Worm (Caenorhabditis elegans) whole organism, L3 larva: ENCODE results near the gene C32C4.3.

ENCODE experiments used
- ZK546.5 ChIP-seq: sonication (generic microtip); optimal IDR thresholded peaks from 2 replicates; lab custom pipeline; 2017; ENCODE audit warnings: missing biosample characterization, missing genetic modification characterization
- aly-2 ChIP-seq: fragments of 150-350 bp; optimal IDR thresholded peaks from 2 replicates; lab custom pipeline; 2014; ENCODE audit warnings: missing biosample characterization, missing genetic modification characterization
- ceh-28 ChIP-seq: fragments of 150-350 bp; optimal IDR thresholded peaks from 2 replicates; lab custom pipeline; 2014; ENCODE audit warnings: missing biosample characterization, missing genetic modification reagents, missing genetic modification characterization
- ceh-82 ChIP-seq: fragments of 150-350 bp; optimal IDR thresholded peaks from 2 replicates; lab custom pipeline; 2014; ENCODE audit warnings: missing biosample characterization, missing genetic modification characterization
- ceh-9 ChIP-seq: sonication (generic microtip); optimal IDR thresholded peaks from 2 replicates; lab custom pipeline; 2018; ENCODE audit warnings: missing biosample characterization, missing genetic modification characterization
- daf-12 ChIP-seq: fragments of 150-350 bp; optimal IDR thresholded peaks from 2 replicates; lab custom pipeline; 2014; ENCODE audit warnings: missing biosample characterization, missing genetic modification reagents, missing genetic modification characterization
- egl-5 ChIP-seq: fragments of 150-350 bp; optimal IDR thresholded peaks from 2 replicates; lab custom pipeline; 2017; ENCODE audit warnings: missing biosample characterization, missing genetic modification reagents, missing genetic modification characterization, inconsistent platforms
- elt-1 ChIP-seq: fragments of 150-350 bp; optimal IDR thresholded peaks from 2 replicates; lab custom pipeline; 2014; ENCODE audit warnings: missing biosample characterization, missing genetic modification characterization
- elt-2 ChIP-seq: sonication (generic microtip); optimal IDR thresholded peaks from 2 replicates; lab custom pipeline; 2016; ENCODE audit warnings: missing genetic modification reagents, mild to moderate bottlenecking, missing genetic modification characterization, missing compliant biosample characterization
- elt-3 ChIP-seq, 3 experiments: fragments of 150-350 bp in 1 of 3; sonication (generic microtip) in 2 of 3; optimal IDR thresholded peaks; 2 replicates in 2 of 3; 4 replicates in 1 of 3; lab custom pipeline; 2014 to 2017; ENCODE audit warnings: missing biosample characterization in 3 of 3, missing genetic modification characterization in 3 of 3
- fkh-10 ChIP-seq: sonication (generic microtip); optimal IDR thresholded peaks from 2 replicates; lab custom pipeline; 2017; ENCODE audit warnings: missing biosample characterization, missing genetic modification reagents, missing genetic modification characterization
- fkh-2 ChIP-seq: fragments of 150-350 bp; optimal IDR thresholded peaks from 2 replicates; lab custom pipeline; 2014; ENCODE audit warnings: missing biosample characterization, missing genetic modification reagents, missing genetic modification characterization
- lin-15B ChIP-seq: fragments of 150-350 bp; optimal IDR thresholded peaks from 2 replicates; lab custom pipeline; 2014; ENCODE audit warnings: missing biosample characterization, missing genetic modification characterization
- lin-39 ChIP-seq: fragments of 150-350 bp; optimal IDR thresholded peaks from 2 replicates; lab custom pipeline; 2018; ENCODE audit warnings: missing biosample characterization, missing genetic modification reagents, missing genetic modification characterization
- mdl-1 ChIP-seq: fragments of 150-350 bp; optimal IDR thresholded peaks from 2 replicates; lab custom pipeline; 2014; ENCODE audit warnings: missing biosample characterization, missing genetic modification characterization
- mml-1 ChIP-seq: fragments of 150-350 bp; sonication (generic microtip); optimal IDR thresholded peaks from 3 replicates; lab custom pipeline; 2014; ENCODE audit warnings: missing biosample characterization, missing genetic modification characterization
- nfya-1 ChIP-seq: sonication (generic microtip); optimal IDR thresholded peaks from 2 replicates; lab custom pipeline; 2017; ENCODE audit warnings: missing genetic modification characterization, mild to moderate bottlenecking, missing compliant biosample characterization, antibody characterized with exemption, moderate library complexity; ENCODE audit not compliant: insufficient read depth
- nhr-23 ChIP-seq: fragments of 150-350 bp; optimal IDR thresholded peaks from 2 replicates; lab custom pipeline; 2014; ENCODE audit warnings: missing biosample characterization, missing genetic modification reagents, missing genetic modification characterization
- nhr-237 ChIP-seq: fragments of 150-350 bp; optimal IDR thresholded peaks from 2 replicates; lab custom pipeline; 2014; ENCODE audit warnings: missing biosample characterization, missing genetic modification characterization
- nhr-25 ChIP-seq: sonication (generic microtip); optimal IDR thresholded peaks from 2 replicates; lab custom pipeline; 2017; ENCODE audit warnings: missing biosample characterization, missing genetic modification characterization
- nhr-28 ChIP-seq: fragments of 150-350 bp; optimal IDR thresholded peaks from 2 replicates; lab custom pipeline; 2014; ENCODE audit warnings: missing biosample characterization, missing genetic modification characterization
- nhr-43 ChIP-seq: sonication (generic microtip); optimal IDR thresholded peaks from 2 replicates; lab custom pipeline; 2016; ENCODE audit warnings: mild to moderate bottlenecking, missing genetic modification characterization, missing compliant biosample characterization; ENCODE audit not compliant: poor library complexity, severe bottlenecking
- nhr-67 ChIP-seq: fragments of 150-350 bp; optimal IDR thresholded peaks from 2 replicates; lab custom pipeline; 2014; ENCODE audit warnings: missing biosample characterization, missing genetic modification characterization
- nhr-77 ChIP-seq: fragments of 150-350 bp; optimal IDR thresholded peaks from 2 replicates; lab custom pipeline; 2014; ENCODE audit warnings: missing biosample characterization, missing genetic modification characterization
- pha-4 ChIP-seq: fragments of 150-350 bp; optimal IDR thresholded peaks from 2 replicates; lab custom pipeline; 2014; ENCODE audit warnings: missing biosample characterization, missing genetic modification reagents, missing genetic modification characterization
- sea-2 ChIP-seq: fragments of 150-350 bp; sonication (generic microtip); optimal IDR thresholded peaks from 4 replicates; lab custom pipeline; 2014; ENCODE audit warnings: missing biosample characterization, missing genetic modification reagents, missing genetic modification characterization
- snpc-4 ChIP-seq: fragments of 150-350 bp; optimal IDR thresholded peaks from 2 replicates; lab custom pipeline; 2014; ENCODE audit warnings: missing biosample characterization, missing genetic modification characterization
- unc-62 ChIP-seq: fragments of 150-350 bp; sonication (generic microtip); optimal IDR thresholded peaks from 4 replicates; lab custom pipeline; 2014; ENCODE audit warnings: missing biosample characterization, missing genetic modification reagents, missing genetic modification characterization
- zag-1 ChIP-seq: fragments of 150-350 bp; optimal IDR thresholded peaks from 2 replicates; lab custom pipeline; 2014; ENCODE audit warnings: missing biosample characterization, missing genetic modification characterization
- ztf-11 ChIP-seq: fragments of 150-350 bp; optimal IDR thresholded peaks from 2 replicates; lab custom pipeline; 2014; ENCODE audit warnings: missing biosample characterization, missing genetic modification characterization
- ztf-4 ChIP-seq: fragments of 150-350 bp; optimal IDR thresholded peaks from 2 replicates; lab custom pipeline; 2014; ENCODE audit warnings: missing biosample characterization, missing genetic modification characterization

The C32C4.3 gene

ce11 chrV:10654165-10654564, 7.2 kb upstream of the C32C4.3 start, which contains the start of gene ugt-35:
TSS of gene ugt-35 (minus strand) at chrV:10654265.
- TF ChIP-seq nhr-77 (tag; lab: Kevin White, UChicago), result no peak
- no peak for TF ChIP-seq nhr-237
- no peak for TF ChIP-seq egl-5 (tag; lab: Kevin White, UChicago)
- no peak for TF ChIP-seq nfya-1 (tag; lab: Kevin White, UChicago)
- no peak for TF ChIP-seq lin-39 (tag; lab: Kevin White, UChicago)
- no peak for TF ChIP-seq nhr-23 (tag; lab: Kevin White, UChicago)
- no peak for TF ChIP-seq nhr-67 (tag; lab: Kevin White, UChicago)
- no peak for TF ChIP-seq lin-15B (tag; lab: Kevin White, UChicago)
- TF ChIP-seq sea-2, result no peak
- no peak for TF ChIP-seq mdl-1
- TF ChIP-seq nhr-25 (tag; lab: Kevin White, UChicago), result no peak
- TF ChIP-seq ceh-82 (tag; lab: Kevin White, UChicago), result no peak
- TF ChIP-seq ceh-28, result no peak
- TF ChIP-seq aly-2 (tag; lab: Kevin White, UChicago), result no peak
- no peak for TF ChIP-seq fkh-2
- TF ChIP-seq ZK546.5 (tag; lab: Kevin White, UChicago), result no peak
- TF ChIP-seq zag-1 (tag; lab: Kevin White, UChicago), result no peak
- no peak for TF ChIP-seq nhr-28 (tag; lab: Kevin White, UChicago)

ce11 chrV:10648146-10648545, 1.2 kb upstream of the C32C4.3 start, which contains the start of gene aqp-6:
TSS of gene aqp-6 (plus strand) at chrV:10648446.
- TF ChIP-seq ztf-11 (tag; lab: Kevin White, UChicago) (no peak), mml-1 (tag; lab: Kevin White, UChicago) (no peak)
- TF ChIP-seq, all 47 proteins: peak for 0

- TF ChIP-seq fkh-10 (peak; percentile 35), nhr-28 (tag; lab: Kevin White, UChicago) (no peak), elt-1 (tag; lab: Kevin White, UChicago) (no peak), unc-62 (GFP tag; lab: Kevin White, UChicago) (no peak), nhr-43 (tag; lab: Kevin White, UChicago) (no peak), snpc-4 (tag; lab: Kevin White, UChicago) (no peak)
Measured at ce11 chrV:10640977-10641376, 6.0 kb downstream of the C32C4.3 start.

ce11 chrV:10635722-10636121, 11.2 kb downstream of the C32C4.3 start, which contains the start of gene kvs-2:
TSS of gene kvs-2 (plus strand) at chrV:10636022.
- TF ChIP-seq pha-4 (tag; lab: Kevin White, UChicago) (no peak), ceh-82 (tag; lab: Kevin White, UChicago) (no peak), nhr-67 (tag; lab: Kevin White, UChicago) (no peak), unc-62 (GFP tag; lab: Kevin White, UChicago) (no peak), ztf-4 (tag; lab: Kevin White, UChicago) (no peak), ceh-9 (tag; lab: Kevin White, UChicago) (no peak), nhr-43 (tag; lab: Kevin White, UChicago) (no peak), elt-2 (tag; lab: Kevin White, UChicago) (no peak), ztf-11 (tag; lab: Kevin White, UChicago) (no peak), daf-12 (no peak), elt-3 (tag; optimal IDR thresholded peaks at IDR 0.05; lab: Kevin White, UChicago) (no peak)

ce11 chrV:10632758-10633157, 14.2 kb downstream of the C32C4.3 start, which contains the start of gene mab-23:
TSS of gene mab-23 (plus strand) at chrV:10633058.
- TF ChIP-seq elt-3 (tag; optimal IDR thresholded peaks at IDR 0.05; lab: Kevin White, UChicago) (no peak), mml-1 (tag; lab: Kevin White, UChicago) (no peak), nfya-1 (tag; lab: Kevin White, UChicago) (peak; percentile 21), fkh-10 (no peak)
- TF ChIP-seq, all 47 proteins: peak for 1

- TF ChIP-seq lin-15B (tag; lab: Kevin White, UChicago), result no peak
Measured at ce11 chrV:10630497-10630896, 16.4 kb downstream of the C32C4.3 start.
